Worm (Caenorhabditis elegans): ENCODE measurements around the gene cima-1.

DNA sequence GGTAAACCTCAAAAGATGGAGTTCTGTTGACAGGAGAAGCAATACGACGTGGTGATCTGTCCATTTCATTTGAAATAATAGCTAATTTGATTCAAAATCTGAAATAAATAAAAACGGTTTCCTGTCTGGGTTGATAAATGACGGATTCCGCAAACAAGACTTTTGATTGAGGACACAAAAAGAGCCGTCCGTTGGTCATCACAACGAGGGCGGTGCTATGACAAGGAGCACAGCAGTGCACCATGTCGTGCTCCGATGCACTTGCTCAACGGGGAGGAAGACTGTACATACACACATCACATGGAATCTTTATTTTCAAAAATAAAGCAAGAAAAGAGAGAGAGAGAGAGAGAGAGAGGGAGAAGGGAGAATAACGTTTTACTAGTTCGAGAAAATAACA is 9.5 kb upstream of the cima-1 start, which contains the start of gene nep-16:
- TF ChIP-seq tra-4 (tag; optimal IDR thresholded peaks at IDR 0.05) = no peak
- TF ChIP-seq F13C5.2 (tag; optimal IDR thresholded peaks at IDR 0.05) = no peak
- TF ChIP-seq ama-1 (optimal IDR thresholded peaks at IDR 0.05) = no peak
- TF ChIP-seq B0310.2 (tag; optimal IDR thresholded peaks at IDR 0.05) = no peak
- no peak for TF ChIP-seq hmg-4 (GFP tag; optimal IDR thresholded peaks at IDR 0.05)
- no peak for TF ChIP-seq ets-7 (tag; optimal IDR thresholded peaks at IDR 0.05)
- TF ChIP-seq flt-1 (GFP tag; IDR thresholded peaks at IDR 0.05) = no peak
- no peak for TF ChIP-seq hmbx-1 (tag; optimal IDR thresholded peaks at IDR 0.05)
- no peak for TF ChIP-seq pes-1 (GFP tag; IDR thresholded peaks at IDR 0.05)
- no peak for TF ChIP-seq sea-1 (GFP tag; conservative IDR thresholded peaks at IDR 0.05)

Data from whole organism, early embryonic.